Worm (Caenorhabditis elegans): ENCODE measurements around the gene T24H7.9.

Gene T24H7.9

DNA sequence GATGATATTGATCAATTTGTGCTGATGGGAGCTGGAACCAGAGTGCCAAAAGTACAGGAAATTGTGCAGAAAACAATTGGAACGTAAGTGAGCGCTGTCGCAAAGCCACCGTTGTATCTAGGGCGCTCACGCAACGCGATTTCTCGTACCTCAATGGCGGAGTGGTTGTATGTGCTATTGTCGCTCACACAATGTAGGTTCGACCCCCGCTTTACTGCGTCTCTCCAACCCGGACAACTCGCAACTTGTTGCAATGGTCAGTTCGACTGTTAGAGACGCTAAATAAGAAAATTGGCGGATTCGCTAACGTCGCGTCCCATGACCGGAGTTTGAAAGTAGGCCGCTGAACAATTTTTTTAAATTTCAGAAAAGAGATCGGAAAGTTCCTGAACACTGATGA, 13.2 kb upstream of the T24H7.9 start (continued):
- TF ChIP-seq ztf-7 (tag; optimal IDR thresholded peaks at IDR 0.05) (no peak), F10B5.3 (tag; optimal IDR thresholded peaks at IDR 0.05) (no peak), lin-1 (GFP tag; IDR thresholded peaks at IDR 0.05) (peak; percentile 76), ces-1 (GFP tag; optimal IDR thresholded peaks at IDR 0.05) (no peak), pqm-1 (tag; optimal IDR thresholded peaks at IDR 0.05) (no peak), ztf-11 (tag; optimal IDR thresholded peaks at IDR 0.05) (no peak), spr-1 (tag; optimal IDR thresholded peaks at IDR 0.05) (peak; percentile 45), dve-1 (tag; optimal IDR thresholded peaks at IDR 0.05; ENCODE audit: insufficient read depth) (peak; percentile 70), vab-7 (GFP tag; IDR thresholded peaks at IDR 0.05) (no peak; the same call in 1 of the 2 replicates), madf-5 (GFP tag; IDR thresholded peaks at IDR 0.05) (peak in 1 of 2 experiments; percentile 69; a peak in 1 of 4 replicates), tra-1 (GFP tag; IDR thresholded peaks at IDR 0.05) (0 out of 2 replicates have a peak, but pooled peaks have one; percentile 45), mxl-2 (GFP tag; conservative IDR thresholded peaks at IDR 0.05) (0 out of 2 replicates have a peak, but pooled peaks have one; percentile 13), Y5F2A.4 (GFP tag; optimal IDR thresholded peaks at IDR 0.05) (peak; percentile 67), nhr-102 (tag; optimal IDR thresholded peaks at IDR 0.05) (no peak), nhr-48 (tag; optimal IDR thresholded peaks at IDR 0.05) (peak; percentile 30), lin-29 (GFP tag; IDR thresholded peaks at IDR 0.05) (no peak), mdt-29 (GFP tag; IDR thresholded peaks at IDR 0.05) (0 out of 2 replicates have a peak, but pooled peaks have one; percentile 29), nhr-111 (GFP tag; optimal IDR thresholded peaks at IDR 0.05) (peak; percentile 10), egl-43 (GFP tag; IDR thresholded peaks at IDR 0.05) (no peak), F26F4.8 (GFP tag; conservative IDR thresholded peaks at IDR 0.05) (no peak; the same call in 1 of the 2 replicates), zip-11 (GFP tag; IDR thresholded peaks at IDR 0.05) (no peak), snpc-1.2 (GFP tag; IDR thresholded peaks at IDR 0.05) (peak; percentile 77), arid-1 (GFP tag; conservative IDR thresholded peaks at IDR 0.05) (peak; percentile 67; the same call in 1 of the 2 replicates), nhr-10 (tag; optimal IDR thresholded peaks at IDR 0.05) (no peak), ctbp-1 (GFP tag; IDR thresholded peaks at IDR 0.05) (0 out of 2 replicates have a peak, but pooled peaks have one; percentile 36), Y75B8A.6 (GFP tag; IDR thresholded peaks at IDR 0.05) (no peak), zag-1 (tag; optimal IDR thresholded peaks at IDR 0.05) (no peak), nhr-237 (tag; optimal IDR thresholded peaks at IDR 0.05) (no peak), mes-2 (tag; optimal IDR thresholded peaks at IDR 0.05; ENCODE audit: poor library complexity, severe bottlenecking) (peak; percentile 73), aly-2 (tag; optimal IDR thresholded peaks at IDR 0.05) (no peak), zfp-3 (GFP tag; conservative IDR thresholded peaks at IDR 0.05) (peak; percentile 51; the same call in 1 of the 2 replicates), F49E8.2 (tag; optimal IDR thresholded peaks at IDR 0.05; ENCODE audit: borderline replicate concordance) (peak; percentile 46), unc-130 (GFP tag; optimal IDR thresholded peaks at IDR 0.05) (peak; percentile 13), lin-38 (GFP tag; IDR thresholded peaks at IDR 0.05) (peak; percentile 70), gei-8 (GFP tag; optimal IDR thresholded peaks at IDR 0.05) (no peak), daf-16 (GFP tag; optimal IDR thresholded peaks at IDR 0.05) (peak in 1 of 2 experiments; percentile 54), daf-16 (tag; optimal IDR thresholded peaks at IDR 0.05) (peak; percentile 39), nhr-28 (tag; optimal IDR thresholded peaks at IDR 0.05) (peak; percentile 3), aha-1 (tag) (peak; percentile 59), nhr-11 (tag; optimal IDR thresholded peaks at IDR 0.05) (no peak), ceh-44 (GFP tag; IDR thresholded peaks at IDR 0.05) (no peak), snpc-4 (tag; optimal IDR thresholded peaks at IDR 0.05) (no peak), hlh-30 (tag; optimal IDR thresholded peaks at IDR 0.05; ENCODE audit: insufficient read depth) (peak; percentile 48), pha-4 (GFP tag; IDR thresholded peaks at IDR 0.05) (peak; percentile 57; the same call in 1 of the 2 replicates), pha-4 (tag; optimal IDR thresholded peaks at IDR 0.05) (no peak), hlh-11 (tag; optimal IDR thresholded peaks at IDR 0.05) (peak; percentile 34), cey-2 (tag; optimal IDR thresholded peaks at IDR 0.05; ENCODE audit: borderline replicate concordance, insufficient read depth) (no peak), jun-1 (tag; optimal IDR thresholded peaks at IDR 0.05) (no peak), attf-4 (tag; optimal IDR thresholded peaks at IDR 0.05) (no peak), ceh-62 (tag; optimal IDR thresholded peaks at IDR 0.05) (no peak), lin-13 (GFP tag; optimal IDR thresholded peaks at IDR 0.05) (no peak)

All from whole organism, L4 larva.